Worm (Caenorhabditis elegans): ENCODE data around the gene T26C5.5.

Gene T26C5.5

ce11 chrII:9265705-9266104 lies 19.2 kb upstream of the T26C5.5 start:
- TF ChIP-seq nhr-71 (tag; optimal IDR thresholded peaks at IDR 0.05): peak; percentile 10
- no peak for TF ChIP-seq ztf-11 (tag; optimal IDR thresholded peaks at IDR 0.05)
- TF ChIP-seq lin-14 (GFP tag; optimal IDR thresholded peaks at IDR 0.05): peak; percentile 41

- no peak for TF ChIP-seq nhr-237 (tag; optimal IDR thresholded peaks at IDR 0.05)
- TF ChIP-seq hpl-2 (GFP tag; optimal IDR thresholded peaks at IDR 0.05): no peak
- no peak for TF ChIP-seq nhr-90 (tag; optimal IDR thresholded peaks at IDR 0.05; ENCODE audit: poor library complexity)
- TF ChIP-seq C04F5.9 (tag; optimal IDR thresholded peaks at IDR 0.05): no peak
- no peak for TF ChIP-seq sup-37 (GFP tag; optimal IDR thresholded peaks at IDR 0.05)
- no peak for TF ChIP-seq pax-3 (tag; optimal IDR thresholded peaks at IDR 0.05)
- peak; percentile 68 for TF ChIP-seq pag-3 (tag; optimal IDR thresholded peaks at IDR 0.05; ENCODE audit: borderline replicate concordance, insufficient read depth)
- no peak for TF ChIP-seq mef-2 (tag; optimal IDR thresholded peaks at IDR 0.05)
- no peak for TF ChIP-seq unc-30 (tag; optimal IDR thresholded peaks at IDR 0.05)
- no peak for TF ChIP-seq pqm-1 (tag; optimal IDR thresholded peaks at IDR 0.05)
- TF ChIP-seq blmp-1 (tag; optimal IDR thresholded peaks at IDR 0.05): no peak
- TF ChIP-seq fkh-10 (GFP tag; optimal IDR thresholded peaks at IDR 0.05): no peak
- 0 out of 2 replicates have a peak, but pooled peaks have one; percentile 32 for TF ChIP-seq nhr-19 (GFP tag; conservative IDR thresholded peaks at IDR 0.05)
- TF ChIP-seq ztf-11 (tag; optimal IDR thresholded peaks at IDR 0.05): no peak
- peak; percentile 4 to 22 for TF ChIP-seq efl-1 (optimal IDR thresholded peaks at IDR 0.05)
- no peak for TF ChIP-seq efl-1 (GFP tag; optimal IDR thresholded peaks at IDR 0.05 in 1 of 2)
- no peak for TF ChIP-seq egl-27 (tag; optimal IDR thresholded peaks at IDR 0.05)
- TF ChIP-seq irx-1 (tag; optimal IDR thresholded peaks at IDR 0.05): peak; percentile 17
- TF ChIP-seq lin-35 (GFP tag; optimal IDR thresholded peaks at IDR 0.05): peak in 1 of 2 experiments; percentile 21
- peak in 1 of 2 experiments; percentile 46 for TF ChIP-seq lsy-2 (tag; optimal IDR thresholded peaks at IDR 0.05)
- peak; percentile 94 for TF ChIP-seq dsc-1 (tag; optimal IDR thresholded peaks at IDR 0.05)
- TF ChIP-seq lin-14 (GFP tag; optimal IDR thresholded peaks at IDR 0.05): peak; percentile 84
- no peak for TF ChIP-seq nhr-84 (tag; optimal IDR thresholded peaks at IDR 0.05)
- no peak for TF ChIP-seq vab-15 (tag; optimal IDR thresholded peaks at IDR 0.05)
- no peak for TF ChIP-seq zip-4 (GFP tag; optimal IDR thresholded peaks at IDR 0.05)
- TF ChIP-seq dpl-1 (GFP tag; optimal IDR thresholded peaks at IDR 0.05): no peak
- no peak for TF ChIP-seq ces-1 (GFP tag; optimal IDR thresholded peaks at IDR 0.05)
- peak; percentile 70 for TF ChIP-seq nhr-71 (tag; optimal IDR thresholded peaks at IDR 0.05)
- TF ChIP-seq nhr-20 (tag; optimal IDR thresholded peaks at IDR 0.05): peak; percentile 9
- peak; percentile 39 for TF ChIP-seq fkh-8 (tag; optimal IDR thresholded peaks at IDR 0.05)
- no peak for TF ChIP-seq alr-1 (tag; optimal IDR thresholded peaks at IDR 0.05; ENCODE audit: borderline replicate concordance)
- TF ChIP-seq fkh-4 (tag; optimal IDR thresholded peaks at IDR 0.05; ENCODE audit: borderline replicate concordance): peak; percentile 70
- TF ChIP-seq tbx-2 (tag; optimal IDR thresholded peaks at IDR 0.05): peak; percentile 50
- no peak for TF ChIP-seq ceh-82 (tag; optimal IDR thresholded peaks at IDR 0.05)
- TF ChIP-seq nhr-47 (tag; optimal IDR thresholded peaks at IDR 0.05): peak; percentile 6
- no peak for TF ChIP-seq nhr-12 (tag; optimal IDR thresholded peaks at IDR 0.05)
- no peak for TF ChIP-seq ceh-63 (GFP tag; optimal IDR thresholded peaks at IDR 0.05)
- TF ChIP-seq unc-130 (tag; optimal IDR thresholded peaks at IDR 0.05): peak; percentile 20
- TF ChIP-seq mab-9 (GFP tag; IDR thresholded peaks at IDR 0.05): peak; percentile 43; the same call in 1 of the 2 replicates
- TF ChIP-seq snu-23 (GFP tag; optimal IDR thresholded peaks at IDR 0.05): peak; percentile 51
- no peak for TF ChIP-seq unc-98 (GFP tag; IDR thresholded peaks at IDR 0.05)
- peak; percentile 16 for TF ChIP-seq mep-1 (tag; optimal IDR thresholded peaks at IDR 0.05)
- peak; percentile 62 for TF ChIP-seq rnt-1 (tag; optimal IDR thresholded peaks at IDR 0.05)
- TF ChIP-seq swsn-7 (tag; optimal IDR thresholded peaks at IDR 0.05): peak; percentile 45
- no peak for TF ChIP-seq tlp-1 (tag; optimal IDR thresholded peaks at IDR 0.05)
Measured at ce11 chrII:9264689-9265278, 18.2 kb upstream of the T26C5.5 start.

All from whole organism, L1 larva.